Worm (Caenorhabditis elegans) whole organism, L2 larva: ENCODE data around the gene C46F11.5.

ENCODE experiments used
- C34F6.9 ChIP-seq: fragments of 150-350 bp; optimal IDR thresholded peaks from 2 replicates; lab custom pipeline; 2014; ENCODE audit warnings: missing biosample characterization, missing genetic modification characterization
- F13H6.1 ChIP-seq: sonication (generic microtip); optimal IDR thresholded peaks from 2 replicates; lab custom pipeline; 2016; ENCODE audit warnings: missing genetic modification characterization, missing compliant biosample characterization
- R02D3.7 ChIP-seq: fragments of 150-350 bp; optimal IDR thresholded peaks from 2 replicates; lab custom pipeline; 2014; ENCODE audit warnings: missing biosample characterization, missing genetic modification characterization
- Y55F3AM.14 ChIP-seq: fragments of 200-800 bp; sonication (Bioruptor generic); optimal IDR thresholded peaks from 2 replicates; lab custom pipeline; 2018; ENCODE audit warnings: mild to moderate bottlenecking, missing genetic modification characterization, missing compliant biosample characterization
- ZK546.5 ChIP-seq: sonication (generic microtip); optimal IDR thresholded peaks from 2 replicates; lab custom pipeline; 2017; ENCODE audit warnings: missing biosample characterization, missing genetic modification characterization
- alr-1 ChIP-seq: fragments of 150-350 bp; optimal IDR thresholded peaks from 2 replicates; lab custom pipeline; 2014; ENCODE audit warnings: missing biosample characterization, missing genetic modification characterization
- aly-2 ChIP-seq: fragments of 150-350 bp; optimal IDR thresholded peaks from 2 replicates; lab custom pipeline; 2014; ENCODE audit warnings: missing biosample characterization, missing genetic modification characterization
- ama-1 ChIP-seq: fragments of 150-350 bp; optimal IDR thresholded peaks from 2 replicates; lab custom pipeline; 2018; ENCODE audit warnings: inconsistent platforms
- blmp-1 ChIP-seq: sonication (generic microtip); optimal IDR thresholded peaks from 2 replicates; lab custom pipeline; 2017; ENCODE audit warnings: missing genetic modification characterization, mild to moderate bottlenecking, missing compliant biosample characterization, antibody characterized with exemption, moderate library complexity; ENCODE audit not compliant: insufficient read depth
- ceh-16 ChIP-seq: fragments of 150-350 bp; optimal IDR thresholded peaks from 2 replicates; lab custom pipeline; 2014; ENCODE audit warnings: missing biosample characterization, missing genetic modification characterization
- ceh-82 ChIP-seq: fragments of 150-350 bp; optimal IDR thresholded peaks from 2 replicates; lab custom pipeline; 2014; ENCODE audit warnings: missing biosample characterization, missing genetic modification characterization
- crh-2 ChIP-seq: sonication (generic microtip); optimal IDR thresholded peaks from 2 replicates; lab custom pipeline; 2017; ENCODE audit warnings: missing biosample characterization, missing genetic modification characterization
- dmd-4 ChIP-seq: sonication (generic microtip); optimal IDR thresholded peaks from 2 replicates; lab custom pipeline; 2017; ENCODE audit warnings: missing biosample characterization, missing genetic modification characterization
- egl-27 ChIP-seq: sonication (generic microtip); optimal IDR thresholded peaks from 3 replicates; lab custom pipeline; 2017; ENCODE audit warnings: missing biosample characterization, missing genetic modification reagents, missing genetic modification characterization
- elt-1 ChIP-seq: fragments of 150-350 bp; optimal IDR thresholded peaks from 2 replicates; lab custom pipeline; 2014; ENCODE audit warnings: missing biosample characterization, missing genetic modification characterization
- fos-1 ChIP-seq: fragments of 150-350 bp; optimal IDR thresholded peaks from 2 replicates; lab custom pipeline; 2014; ENCODE audit warnings: missing biosample characterization, missing genetic modification characterization
- gmeb-1 ChIP-seq: fragments of 150-350 bp; optimal IDR thresholded peaks from 2 replicates; lab custom pipeline; 2014; ENCODE audit warnings: missing biosample characterization, missing genetic modification characterization
- lin-11 ChIP-seq: fragments of 150-350 bp; sonication (generic microtip); optimal IDR thresholded peaks from 2 replicates; lab custom pipeline; 2014; ENCODE audit warnings: missing biosample characterization, missing genetic modification characterization, inconsistent platforms, mixed read lengths
- lin-13 ChIP-seq: fragments of 150-350 bp; optimal IDR thresholded peaks from 2 replicates; lab custom pipeline; 2014; ENCODE audit warnings: missing biosample characterization, missing genetic modification reagents, missing genetic modification characterization
- lin-39 ChIP-seq: fragments of 150-350 bp; optimal IDR thresholded peaks from 2 replicates; lab custom pipeline; 2014; ENCODE audit warnings: missing biosample characterization, missing genetic modification reagents, missing genetic modification characterization
- lsy-2 ChIP-seq, 2 experiments: fragments of 150-350 bp in 1 of 2; sonication (generic microtip) in 1 of 2; optimal IDR thresholded peaks; 2 replicates each; lab custom pipeline; 2014 to 2017; ENCODE audit warnings: missing biosample characterization in 2 of 2, missing genetic modification characterization in 2 of 2
- mab-5 ChIP-seq: fragments of 150-350 bp; optimal IDR thresholded peaks from 2 replicates; lab custom pipeline; 2014; ENCODE audit warnings: missing biosample characterization, missing genetic modification characterization
- mdl-1 ChIP-seq, 2 experiments: fragments of 150-350 bp in 1 of 2; sonication (generic microtip) in 1 of 2; optimal IDR thresholded peaks; 2 replicates each; lab custom pipeline; 2017; ENCODE audit warnings: missing biosample characterization in 2 of 2, missing genetic modification characterization in 2 of 2
- nhr-10 ChIP-seq: sonication (generic microtip); optimal IDR thresholded peaks from 2 replicates; lab custom pipeline; 2017; ENCODE audit warnings: missing biosample characterization, missing genetic modification characterization
- nhr-129 ChIP-seq: fragments of 150-350 bp; optimal IDR thresholded peaks from 2 replicates; lab custom pipeline; 2014; ENCODE audit warnings: missing biosample characterization, missing genetic modification characterization
- nhr-21 ChIP-seq: fragments of 150-350 bp; optimal IDR thresholded peaks from 2 replicates; lab custom pipeline; 2014; ENCODE audit warnings: missing biosample characterization, missing genetic modification characterization
- nhr-23 ChIP-seq: fragments of 150-350 bp; optimal IDR thresholded peaks from 2 replicates; lab custom pipeline; 2014; ENCODE audit warnings: missing biosample characterization, missing genetic modification reagents, missing genetic modification characterization
- nhr-237 ChIP-seq: fragments of 150-350 bp; optimal IDR thresholded peaks from 2 replicates; lab custom pipeline; 2014; ENCODE audit warnings: missing biosample characterization, missing genetic modification characterization
- nhr-25 ChIP-seq: fragments of 150-350 bp; sonication (generic microtip); optimal IDR thresholded peaks from 3 replicates; lab custom pipeline; 2014; ENCODE audit warnings: missing biosample characterization, missing genetic modification characterization
- nhr-77 ChIP-seq: fragments of 150-350 bp; optimal IDR thresholded peaks from 2 replicates; lab custom pipeline; 2014; ENCODE audit warnings: missing biosample characterization, missing genetic modification characterization
- sem-4 ChIP-seq: fragments of 150-350 bp; optimal IDR thresholded peaks from 2 replicates; lab custom pipeline; 2014; ENCODE audit warnings: missing biosample characterization, missing genetic modification reagents, missing genetic modification characterization
- sma-3 ChIP-seq: sonication (generic microtip); optimal IDR thresholded peaks from 2 replicates; lab custom pipeline; 2016; ENCODE audit warnings: missing genetic modification reagents, missing genetic modification characterization, missing compliant biosample characterization
- sma-9 ChIP-seq, 2 experiments: fragments of 150-350 bp in 1 of 2; sonication (generic microtip) in 1 of 2; optimal IDR thresholded peaks; 2 replicates each; lab custom pipeline; 2014 to 2016; ENCODE audit warnings: missing genetic modification characterization in 2 of 2, mild to moderate bottlenecking in 1 of 2, missing biosample characterization in 1 of 2, missing compliant biosample characterization in 1 of 2, missing genetic modification reagents in 1 of 2, moderate library complexity in 1 of 2
- snpc-4 ChIP-seq: fragments of 150-350 bp; optimal IDR thresholded peaks from 2 replicates; lab custom pipeline; 2014; ENCODE audit warnings: missing biosample characterization, missing genetic modification characterization
- unc-39 ChIP-seq: fragments of 150-350 bp; optimal IDR thresholded peaks from 2 replicates; lab custom pipeline; 2014; ENCODE audit warnings: missing biosample characterization, missing genetic modification characterization
- unc-55 ChIP-seq: fragments of 150-350 bp; sonication (generic microtip); optimal IDR thresholded peaks from 3 replicates; lab custom pipeline; 2014; ENCODE audit warnings: missing biosample characterization, missing genetic modification reagents, missing genetic modification characterization
- zag-1 ChIP-seq: fragments of 150-350 bp; optimal IDR thresholded peaks from 2 replicates; lab custom pipeline; 2014; ENCODE audit warnings: missing biosample characterization, missing genetic modification characterization
- ztf-1 ChIP-seq: fragments of 200-800 bp; sonication (Bioruptor generic); conservative IDR thresholded peaks from 2 replicates; pipeline ENCODE4 v1.3.6; 2022; ENCODE audit warnings: missing genetic modification characterization, missing compliant biosample characterization
- ztf-4 ChIP-seq: fragments of 150-350 bp; optimal IDR thresholded peaks from 2 replicates; lab custom pipeline; 2014; ENCODE audit warnings: missing biosample characterization, missing genetic modification characterization

The C46F11.5 gene

DNA sequence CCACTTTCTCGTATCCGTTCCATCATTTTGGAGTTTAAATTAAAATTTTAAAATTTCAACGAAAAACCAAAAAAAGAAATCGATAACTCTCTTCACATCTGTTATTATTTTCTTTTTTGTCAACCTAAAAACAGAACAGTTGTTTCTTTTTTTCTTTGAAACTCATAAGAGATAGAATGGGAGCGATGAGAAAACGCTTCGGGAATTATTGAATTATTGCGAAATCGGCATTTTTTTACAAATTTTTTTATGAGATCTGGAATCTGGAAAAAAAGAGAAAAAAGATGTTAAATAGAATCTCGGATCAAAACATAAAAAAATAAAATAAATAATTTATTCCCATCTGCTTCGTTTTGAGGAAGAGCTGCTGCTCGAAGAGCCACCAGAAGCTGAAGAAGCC lies at the start of gene C46F11.5:
Gene C46F11.5 (minus strand): TSS at position 128 of the 400 bp plus-strand sequence.
- TF ChIP-seq mdl-1 (tag; optimal IDR thresholded peaks at IDR 0.05; lab: Kevin White, UChicago): no peak
- TF ChIP-seq nhr-237 (tag; lab: Kevin White, UChicago): no peak
- peak; percentile 6 for TF ChIP-seq C34F6.9 (tag; lab: Kevin White, UChicago)
- peak; percentile 7 for TF ChIP-seq nhr-21 (tag; lab: Kevin White, UChicago)
- TF ChIP-seq lsy-2 (tag; optimal IDR thresholded peaks at IDR 0.05; lab: Kevin White, UChicago): peak in 1 of 2 experiments; percentile 1
- TF ChIP-seq nhr-77: no peak

DNA sequence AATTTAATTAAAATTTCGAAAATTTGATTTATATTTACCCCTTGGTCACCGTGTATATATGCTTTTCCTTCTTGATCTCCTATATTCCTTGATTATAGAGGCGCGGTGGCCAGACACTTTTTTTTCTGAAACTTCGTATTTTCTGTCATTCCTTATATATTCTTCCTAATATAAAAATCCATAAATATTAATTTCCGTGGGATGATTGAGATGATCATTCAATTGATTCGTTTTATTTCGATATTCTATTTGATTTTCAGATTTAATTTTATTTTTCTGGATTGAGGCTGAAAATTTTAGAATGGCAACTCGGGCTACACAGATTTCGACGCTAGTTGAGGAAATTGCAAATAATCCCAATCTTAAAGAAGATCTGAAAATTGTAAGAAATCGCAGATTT lies 49.2 kb upstream of the C46F11.5 start, which contains the start of gene dph-1:
Gene dph-1 (plus strand): TSS at position 301 of the 400 bp plus-strand sequence.
- TF ChIP-seq elt-1 (tag; lab: Kevin White, UChicago): no peak
- TF ChIP-seq lin-13 (GFP tag; lab: Kevin White, UChicago): no peak
- TF ChIP-seq blmp-1 (tag; lab: Kevin White, UChicago): no peak
- TF ChIP-seq F13H6.1: no peak
- TF ChIP-seq lin-11 (tag; lab: Kevin White, UChicago): no peak
- TF ChIP-seq lsy-2 (tag; optimal IDR thresholded peaks at IDR 0.05; lab: Kevin White, UChicago): no peak
- TF ChIP-seq unc-39: no peak
- TF ChIP-seq snpc-4 (tag; lab: Kevin White, UChicago): no peak
- no peak for TF ChIP-seq fos-1
- no peak for TF ChIP-seq nhr-23 (tag; lab: Kevin White, UChicago)
- TF ChIP-seq ama-1: no peak
- TF ChIP-seq sma-3: no peak
- TF ChIP-seq dmd-4 (tag; lab: Kevin White, UChicago): no peak
- TF ChIP-seq ceh-82 (tag; lab: Kevin White, UChicago): no peak
- TF ChIP-seq nhr-10 (tag; lab: Kevin White, UChicago): no peak
- TF ChIP-seq ztf-1 (GFP tag; lab: Robert Waterston, UW): no peak
- TF ChIP-seq, all 48 proteins: peak for 0

DNA sequence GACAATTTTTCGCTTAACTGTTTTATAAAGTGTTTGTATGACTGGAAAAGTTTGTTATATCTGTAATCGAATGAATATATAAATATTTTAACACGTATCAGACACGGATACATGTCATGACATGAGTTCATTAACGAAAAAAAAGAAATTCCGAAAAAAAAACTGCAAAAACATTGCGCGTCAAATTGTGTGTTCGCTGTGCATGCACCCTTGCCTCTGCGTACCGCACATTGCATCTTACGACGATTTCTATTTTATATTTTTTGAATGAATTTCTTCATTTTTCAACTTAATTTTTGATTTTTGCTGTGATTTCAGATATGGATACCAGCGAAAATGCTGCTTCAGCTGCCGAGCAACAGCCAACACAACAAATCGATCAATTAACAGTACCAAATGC lies 47.6 kb upstream of the C46F11.5 start, which contains the start of gene wdr-5.1:
Gene wdr-5.1 (plus strand): TSS at position 319 of the 400 bp plus-strand sequence.
- TF ChIP-seq lin-13 (GFP tag; lab: Kevin White, UChicago): peak; percentile 55
- peak; percentile 15 for TF ChIP-seq blmp-1 (tag; lab: Kevin White, UChicago)
- peak; percentile 13 for TF ChIP-seq C34F6.9 (tag; lab: Kevin White, UChicago)
- peak; percentile 21 for TF ChIP-seq sma-3
- TF ChIP-seq mab-5 (tag; lab: Kevin White, UChicago): no peak
- TF ChIP-seq lsy-2 (tag; optimal IDR thresholded peaks at IDR 0.05; lab: Kevin White, UChicago): peak in 1 of 2 experiments; percentile 49
- TF ChIP-seq nhr-129 (tag; lab: Kevin White, UChicago): peak; percentile 22
- TF ChIP-seq nhr-25 (tag; lab: Kevin White, UChicago): peak; percentile 25
- TF ChIP-seq alr-1 (tag; lab: Kevin White, UChicago): no peak
- TF ChIP-seq aly-2: no peak
- TF ChIP-seq unc-55 (GFP tag; lab: Kevin White, UChicago): peak; percentile 44
- no peak for TF ChIP-seq nhr-77
- peak; percentile 26 for TF ChIP-seq gmeb-1

DNA sequence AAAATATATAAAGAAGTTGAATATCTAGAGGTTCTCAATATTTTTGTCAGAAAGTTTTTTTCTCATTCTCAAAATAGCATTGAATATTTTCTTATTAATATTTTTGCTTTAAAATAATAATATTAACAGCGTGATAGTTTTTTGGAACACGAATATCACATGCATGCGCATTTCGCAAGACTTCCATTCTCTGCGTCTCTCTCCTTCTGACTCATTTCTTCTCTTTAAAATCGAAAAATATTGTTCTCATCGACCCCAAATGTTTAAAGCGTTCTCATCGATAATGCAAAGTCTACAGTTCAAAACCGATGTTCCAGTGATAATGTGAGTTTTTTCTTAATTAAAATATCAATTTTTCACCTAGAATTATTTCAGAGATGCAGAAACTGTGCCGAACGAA lies 46.0 kb upstream of the C46F11.5 start, which contains the start of gene C14B1.3:
Gene C14B1.3 (plus strand): TSS at position 168 of the 400 bp plus-strand sequence.
- no peak for TF ChIP-seq unc-39
- TF ChIP-seq lsy-2 (tag; optimal IDR thresholded peaks at IDR 0.05; lab: Kevin White, UChicago): peak in 1 of 2 experiments; percentile 50
- TF ChIP-seq sem-4 (tag; lab: Kevin White, UChicago): peak; percentile 28
- peak; percentile 4 for TF ChIP-seq sma-9 (GFP tag; optimal IDR thresholded peaks at IDR 0.05; lab: Kevin White, UChicago)
- TF ChIP-seq sma-9 (tag; optimal IDR thresholded peaks at IDR 0.05; lab: Kevin White, UChicago): no peak
- peak; percentile 4 for TF ChIP-seq blmp-1 (tag; lab: Kevin White, UChicago)
- no peak for TF ChIP-seq R02D3.7 (tag; lab: Kevin White, UChicago)
- peak; percentile 21 for TF ChIP-seq nhr-129 (tag; lab: Kevin White, UChicago)
- peak; percentile 56 for TF ChIP-seq unc-55 (GFP tag; lab: Kevin White, UChicago)
- no peak for TF ChIP-seq F13H6.1
- no peak for TF ChIP-seq ZK546.5
- TF ChIP-seq lin-13 (GFP tag; lab: Kevin White, UChicago): peak; percentile 34
- peak; percentile 90 for TF ChIP-seq fos-1
- TF ChIP-seq nhr-25 (tag; lab: Kevin White, UChicago): no peak
- no peak for TF ChIP-seq Y55F3AM.14 (GFP tag; lab: Kevin White, UChicago)
- no peak for TF ChIP-seq ceh-82 (tag; lab: Kevin White, UChicago)
- TF ChIP-seq ztf-4 (tag; lab: Kevin White, UChicago): no peak
- TF ChIP-seq ceh-16 (tag; lab: Kevin White, UChicago): no peak
- TF ChIP-seq C34F6.9 (tag; lab: Kevin White, UChicago): peak; percentile 86
- no peak for TF ChIP-seq aly-2
- no peak for TF ChIP-seq nhr-21 (tag; lab: Kevin White, UChicago)
- no peak for TF ChIP-seq egl-27 (tag; lab: Kevin White, UChicago)
- no peak for TF ChIP-seq gmeb-1
- TF ChIP-seq ztf-1 (GFP tag; lab: Robert Waterston, UW): no peak
- TF ChIP-seq sma-3: peak; percentile 19
- TF ChIP-seq zag-1 (tag; lab: Kevin White, UChicago): no peak
- no peak for TF ChIP-seq nhr-237 (tag; lab: Kevin White, UChicago)
- TF ChIP-seq crh-2: peak; percentile 32
- TF ChIP-seq lin-11 (tag; lab: Kevin White, UChicago): no peak
- peak in 1 of 2 experiments; percentile 11 for TF ChIP-seq mdl-1 (tag; optimal IDR thresholded peaks at IDR 0.05; lab: Kevin White, UChicago)
- no peak for TF ChIP-seq lin-39 (tag; lab: Kevin White, UChicago)
